Worm (Caenorhabditis elegans) whole organism, L4/young adult: ENCODE data around the gene ule-3.

ENCODE experiments used
- W03F9.2 ChIP-seq: fragments of 150-350 bp; optimal IDR thresholded peaks from 2 replicates; lab custom pipeline; 2014; ENCODE audit warnings: missing biosample characterization, missing genetic modification characterization
- dao-5 ChIP-seq: sonication (generic microtip); optimal IDR thresholded peaks from 2 replicates; lab custom pipeline; 2016; ENCODE audit warnings: missing genotype, missing genetic modification characterization, moderate library complexity, missing compliant biosample characterization

- no peak for TF ChIP-seq W03F9.2 (tag; lab: Kevin White, UChicago)
- TF ChIP-seq dao-5 (tag; lab: Kevin White, UChicago), result no peak
Observed at ce11 chrV:10824711-10825110, 31.1 kb downstream of the ule-3 start, which contains the start of gene nrx-1.
